Worm (Caenorhabditis elegans) whole organism, young adult: ENCODE results near the gene fipr-29.

Experiments
- B0261.1 ChIP-seq: sonication (generic microtip); optimal IDR thresholded peaks from 2 replicates; lab custom pipeline; 2016; ENCODE audit warnings: mild to moderate bottlenecking, missing genetic modification characterization, moderate library complexity, missing compliant biosample characterization
- B0336.3 ChIP-seq: fragments of 200-800 bp; sonication (Bioruptor generic); IDR thresholded peaks from 2 replicates; pipeline ENCODE4 v1.3.6; 2022; ENCODE audit warnings: missing genetic modification characterization, missing compliant biosample characterization
- C06A6.2 ChIP-seq: fragments of 200-800 bp; sonication (Bioruptor generic); conservative IDR thresholded peaks from 2 replicates; pipeline ENCODE4 v1.3.6; 2022; ENCODE audit warnings: missing genetic modification characterization, missing compliant biosample characterization
- F22D6.2 ChIP-seq: sonication (generic microtip); optimal IDR thresholded peaks from 2 replicates; lab custom pipeline; 2016; ENCODE audit warnings: mild to moderate bottlenecking, missing genetic modification characterization, missing compliant biosample characterization
- F33H1.4 ChIP-seq: fragments of 200-800 bp; sonication (Bioruptor generic); IDR thresholded peaks from 2 replicates; pipeline ENCODE4 v1.3.6; 2022; ENCODE audit warnings: missing genetic modification reagents, missing genetic modification characterization, missing compliant biosample characterization
- K11D2.4 ChIP-seq: fragments of 200-800 bp; sonication (Bioruptor generic); IDR thresholded peaks from 2 replicates; pipeline ENCODE4 v1.3.6; 2022; ENCODE audit warnings: missing genetic modification reagents, missing genetic modification characterization, missing compliant biosample characterization
- K12H6.12 ChIP-seq: fragments of 200-800 bp; sonication (Bioruptor generic); optimal IDR thresholded peaks from 2 replicates; lab custom pipeline; 2018; ENCODE audit warnings: mild to moderate bottlenecking, missing genetic modification characterization, missing compliant biosample characterization
- T07F8.4 ChIP-seq: sonication (generic microtip); optimal IDR thresholded peaks from 2 replicates; lab custom pipeline; 2016; ENCODE audit warnings: mild to moderate bottlenecking, missing genetic modification characterization, moderate library complexity, missing compliant biosample characterization
- T26A5.8 ChIP-seq: sonication (generic microtip); optimal IDR thresholded peaks from 2 replicates; lab custom pipeline; 2016; ENCODE audit warnings: missing genetic modification characterization, missing compliant biosample characterization
- ama-1 ChIP-seq, 3 experiments: fragments of 150-350 bp in 1 of 3; sonication (generic microtip) in 2 of 3; optimal IDR thresholded peaks; 2 replicates each; lab custom pipeline; 2014 to 2018; ENCODE audit warnings: missing biosample characterization in 2 of 3, missing genetic modification characterization in 2 of 3, missing genetic modification reagents in 2 of 3
- aptf-3 ChIP-seq: fragments of 200-800 bp; sonication (Bioruptor generic); IDR thresholded peaks from 2 replicates; pipeline ENCODE4 v1.3.6; 2022; ENCODE audit warnings: missing genetic modification characterization, missing compliant biosample characterization
- atf-7 ChIP-seq: sonication (generic microtip); optimal IDR thresholded peaks from 2 replicates; lab custom pipeline; 2017; ENCODE audit warnings: mild to moderate bottlenecking, missing genetic modification characterization, missing compliant biosample characterization
- attf-5 ChIP-seq: fragments of 200-800 bp; sonication (Bioruptor generic); optimal IDR thresholded peaks from 2 replicates; lab custom pipeline; 2018; ENCODE audit warnings: mild to moderate bottlenecking, missing genetic modification characterization, missing compliant biosample characterization
- bed-2 ChIP-seq: fragments of 200-800 bp; sonication (Bioruptor generic); IDR thresholded peaks from 2 replicates; pipeline ENCODE4 v1.3.6; 2022; ENCODE audit warnings: missing genetic modification reagents, missing genetic modification characterization, missing compliant biosample characterization
- ceh-91 ChIP-seq: fragments of 200-800 bp; sonication (Bioruptor generic); IDR thresholded peaks from 2 replicates; pipeline ENCODE4 v1.3.6; 2022; ENCODE audit warnings: missing genetic modification reagents, missing genetic modification characterization, missing compliant biosample characterization
- dox-1 ChIP-seq: fragments of 200-800 bp; sonication (Bioruptor generic); IDR thresholded peaks from 2 replicates; pipeline ENCODE4 v1.3.6; 2022; ENCODE audit warnings: missing genetic modification reagents, missing genetic modification characterization, missing compliant biosample characterization
- egl-44 ChIP-seq: fragments of 200-800 bp; sonication (Bioruptor generic); IDR thresholded peaks from 2 replicates; pipeline ENCODE4 v1.3.6; 2022; ENCODE audit warnings: missing genetic modification reagents, missing genetic modification characterization, missing compliant biosample characterization
- him-1 ChIP-seq: sonication (generic microtip); optimal IDR thresholded peaks from 2 replicates; lab custom pipeline; 2016; ENCODE audit warnings: missing genotype, missing genetic modification reagents, missing genetic modification characterization, missing compliant biosample characterization
- hmg-1.2 ChIP-seq: fragments of 200-800 bp; sonication (Bioruptor generic); IDR thresholded peaks from 2 replicates; pipeline ENCODE4 v1.3.6; 2022; ENCODE audit warnings: missing genetic modification reagents, missing genetic modification characterization, missing compliant biosample characterization
- hrde-1 ChIP-seq: sonication (generic microtip); optimal IDR thresholded peaks from 2 replicates; lab custom pipeline; 2016; ENCODE audit warnings: missing genetic modification characterization, mild to moderate bottlenecking, missing compliant biosample characterization, moderate library complexity, missing genotype, missing genetic modification reagents, borderline replicate concordance
- hsf-1 ChIP-seq: fragments of 200-800 bp; sonication (Bioruptor generic); IDR thresholded peaks from 2 replicates; pipeline ENCODE4 v1.3.6; 2022; ENCODE audit warnings: missing genetic modification reagents, missing genetic modification characterization, missing compliant biosample characterization
- lir-1 ChIP-seq: fragments of 200-800 bp; sonication (Bioruptor generic); conservative IDR thresholded peaks from 2 replicates; pipeline ENCODE4 v1.3.6; 2022; ENCODE audit warnings: missing genetic modification reagents, missing genetic modification characterization, missing compliant biosample characterization
- lsy-27 ChIP-seq: sonication (generic microtip); optimal IDR thresholded peaks from 2 replicates; lab custom pipeline; 2017; ENCODE audit warnings: missing genetic modification characterization, mild to moderate bottlenecking, missing compliant biosample characterization, antibody characterized with exemption, missing genotype, borderline replicate concordance; ENCODE audit not compliant: insufficient read depth
- madf-10 ChIP-seq: sonication (generic microtip); optimal IDR thresholded peaks from 2 replicates; lab custom pipeline; 2016; ENCODE audit warnings: mild to moderate bottlenecking, missing genetic modification characterization, missing compliant biosample characterization
- madf-3 ChIP-seq: fragments of 200-800 bp; sonication (Bioruptor generic); IDR thresholded peaks from 2 replicates; pipeline ENCODE4 v1.3.6; 2022; ENCODE audit warnings: missing genetic modification reagents, missing genetic modification characterization, missing compliant biosample characterization
- madf-8 ChIP-seq: fragments of 200-800 bp; sonication (Bioruptor generic); conservative IDR thresholded peaks from 2 replicates; pipeline ENCODE4 v1.3.6; 2022; ENCODE audit warnings: missing genetic modification reagents, missing genetic modification characterization, missing compliant biosample characterization
- mxl-1 ChIP-seq: sonication (generic microtip); optimal IDR thresholded peaks from 2 replicates; lab custom pipeline; 2016; ENCODE audit warnings: missing genetic modification characterization, missing compliant biosample characterization
- nfyb-1 ChIP-seq: fragments of 200-800 bp; sonication (Bioruptor generic); IDR thresholded peaks from 2 replicates; pipeline ENCODE4 v1.3.6; 2022; ENCODE audit warnings: missing genetic modification reagents, missing genetic modification characterization, missing compliant biosample characterization
- pbrm-1 ChIP-seq: fragments of 200-800 bp; sonication (Bioruptor generic); IDR thresholded peaks from 2 replicates; pipeline ENCODE4 v1.3.6; 2022; ENCODE audit warnings: missing genetic modification reagents, missing genetic modification characterization, missing compliant biosample characterization
- rec-8 ChIP-seq, 2 experiments: sonication (generic microtip); optimal IDR thresholded peaks; 2 replicates each; lab custom pipeline; 2016; ENCODE audit warnings: mild to moderate bottlenecking in 2 of 2, missing genetic modification characterization in 2 of 2, missing genetic modification reagents in 2 of 2, missing genotype in 2 of 2, missing biosample characterization in 1 of 2, missing compliant biosample characterization in 1 of 2, moderate library complexity in 1 of 2
- repo-1 ChIP-seq: sonication (generic microtip); optimal IDR thresholded peaks from 2 replicates; lab custom pipeline; 2017; ENCODE audit warnings: mild to moderate bottlenecking, missing genetic modification characterization, missing compliant biosample characterization
- rpc-1 ChIP-seq, 2 experiments: fragments of 150-350 bp in 1 of 2; sonication (generic microtip) in 1 of 2; optimal IDR thresholded peaks; 2 replicates each; lab custom pipeline; 2014 to 2018; ENCODE audit warnings: missing biosample characterization in 1 of 2, missing genetic modification characterization in 1 of 2, missing genetic modification reagents in 1 of 2, missing genotype in 1 of 2
- snpc-1.1 ChIP-seq: sonication (generic microtip); optimal IDR thresholded peaks from 2 replicates; lab custom pipeline; 2017; ENCODE audit warnings: missing genetic modification characterization, mild to moderate bottlenecking, missing compliant biosample characterization, antibody characterized with exemption, moderate library complexity, missing genotype, missing genetic modification reagents; ENCODE audit not compliant: insufficient read depth
- somi-1 ChIP-seq: fragments of 200-800 bp; sonication (Bioruptor generic); optimal IDR thresholded peaks from 2 replicates; lab custom pipeline; 2018; ENCODE audit warnings: mild to moderate bottlenecking, missing genetic modification characterization, missing compliant biosample characterization
- tbp1 ChIP-seq: fragments of 200-800 bp; sonication (Bioruptor generic); optimal IDR thresholded peaks from 2 replicates; lab custom pipeline; 2018; ENCODE audit warnings: mild to moderate bottlenecking, missing genetic modification characterization, missing compliant biosample characterization
- ztf-22 ChIP-seq: fragments of 200-800 bp; sonication (Bioruptor generic); optimal IDR thresholded peaks from 2 replicates; lab custom pipeline; 2018; ENCODE audit warnings: mild to moderate bottlenecking, missing genetic modification characterization, moderate library complexity, missing compliant biosample characterization
- ztf-3 ChIP-seq: fragments of 200-800 bp; sonication (Bioruptor generic); optimal IDR thresholded peaks from 2 replicates; lab custom pipeline; 2018; ENCODE audit warnings: mild to moderate bottlenecking, missing genetic modification characterization, missing compliant biosample characterization

Gene fipr-29

ce11 chrIII:3105212-3105611 is 45.0 kb upstream of the fipr-29 start:
- no peak for TF ChIP-seq madf-10
- TF ChIP-seq B0261.1 (tag; lab: Kevin White, UChicago): peak; percentile 36
- peak; percentile 75 for TF ChIP-seq tbp1 (GFP tag; lab: Kevin White, UChicago)
- peak; percentile 22 for TF ChIP-seq rpc-1 (optimal IDR thresholded peaks at IDR 0.05; lab: Kevin White, UChicago)
- TF ChIP-seq rpc-1 (tag; optimal IDR thresholded peaks at IDR 0.05; lab: Kevin White, UChicago): peak; percentile 60

ce11 chrIII:3104536-3104935 is 44.4 kb upstream of the fipr-29 start:
- TF ChIP-seq lir-1 (GFP tag; lab: Robert Waterston, UW): no peak

DNA sequence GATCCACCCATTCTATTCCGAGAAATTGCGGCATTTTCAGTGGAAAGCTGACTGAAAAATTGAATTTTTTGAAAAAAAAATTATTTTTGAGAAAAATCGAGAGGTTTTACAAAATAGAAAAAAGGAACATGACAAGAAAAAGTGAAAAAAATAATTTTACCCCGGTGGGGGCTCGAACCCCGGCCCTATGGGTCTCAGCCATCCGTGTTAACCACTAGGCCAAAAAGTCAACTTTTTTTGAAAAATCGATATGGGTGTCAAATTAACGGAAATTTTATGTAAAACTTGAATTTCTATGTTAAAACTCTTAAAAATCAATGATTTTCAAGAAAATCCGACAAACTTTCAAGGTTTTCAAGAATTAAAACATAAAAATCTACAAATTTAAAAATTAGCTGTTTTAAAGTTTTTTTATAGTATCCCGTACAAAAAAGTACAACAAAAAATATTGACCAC is 43.8 kb upstream of the fipr-29 start, which contains the start of gene Y53G8B.2:
TSS of gene Y53G8B.2 (minus strand) at position 51 of the 456 bp plus-strand sequence.
- peak; percentile 16 for TF ChIP-seq B0261.1 (tag; lab: Kevin White, UChicago)
- TF ChIP-seq atf-7 (tag; lab: Kevin White, UChicago): no peak
- no peak for TF ChIP-seq rec-8 (tag; optimal IDR thresholded peaks at IDR 0.05; lab: Kevin White, UChicago)
- TF ChIP-seq C06A6.2 (GFP tag; lab: Robert Waterston, UW): no peak
- TF ChIP-seq tbp1 (GFP tag; lab: Kevin White, UChicago): peak; percentile 62
- no peak for TF ChIP-seq egl-44 (GFP tag; lab: Robert Waterston, UW)
- TF ChIP-seq hrde-1: no peak
- no peak for TF ChIP-seq repo-1 (tag; lab: Kevin White, UChicago)
- TF ChIP-seq snpc-1.1 (tag; lab: Kevin White, UChicago): no peak
- TF ChIP-seq hmg-1.2 (GFP tag; lab: Robert Waterston, UW): no peak
- TF ChIP-seq mxl-1 (tag; lab: Kevin White, UChicago): no peak
- no peak for TF ChIP-seq T26A5.8 (tag; lab: Kevin White, UChicago)
- TF ChIP-seq rpc-1 (optimal IDR thresholded peaks at IDR 0.05; lab: Kevin White, UChicago): no peak
- peak; percentile 54 for TF ChIP-seq rpc-1 (tag; optimal IDR thresholded peaks at IDR 0.05; lab: Kevin White, UChicago)
- no peak for TF ChIP-seq lsy-27
- TF ChIP-seq pbrm-1: 0 out of 2 replicates have a peak, but pooled peaks have one; percentile 34

- no peak for TF ChIP-seq bed-2 (GFP tag; lab: Robert Waterston, UW)
- TF ChIP-seq F33H1.4 (GFP tag; lab: Robert Waterston, UW): 0 out of 2 replicates have a peak, but pooled peaks have one; percentile 9
- no peak for TF ChIP-seq madf-8 (GFP tag; lab: Robert Waterston, UW)
- TF ChIP-seq somi-1: no peak
- peak; percentile 30 for TF ChIP-seq rpc-1 (optimal IDR thresholded peaks at IDR 0.05; lab: Kevin White, UChicago)
- TF ChIP-seq rpc-1 (tag; optimal IDR thresholded peaks at IDR 0.05; lab: Kevin White, UChicago): peak; percentile 51
- peak; percentile 72 for TF ChIP-seq tbp1 (GFP tag; lab: Kevin White, UChicago)
- peak; percentile 44 for TF ChIP-seq B0261.1 (tag; lab: Kevin White, UChicago)
- TF ChIP-seq lsy-27: no peak
- no peak for TF ChIP-seq ceh-91 (GFP tag; lab: Robert Waterston, UW)
- TF ChIP-seq T07F8.4 (tag; lab: Kevin White, UChicago): no peak
- TF ChIP-seq him-1: peak; percentile 66
Observed at ce11 chrIII:3100593-3101270, 40.6 kb upstream of the fipr-29 start.

ce11 chrIII:3100124-3100523 is 40.0 kb upstream of the fipr-29 start:
- TF ChIP-seq ztf-22 (GFP tag; lab: Kevin White, UChicago) (no peak), nfyb-1 (no peak), ama-1 (optimal IDR thresholded peaks at IDR 0.05; lab: Kevin White, UChicago) (no peak), ama-1 (GFP tag; optimal IDR thresholded peaks at IDR 0.05; lab: Kevin White, UChicago) (no peak), dox-1 (GFP tag; lab: Robert Waterston, UW) (no peak), ztf-3 (GFP tag; lab: Kevin White, UChicago) (no peak), B0336.3 (GFP tag; lab: Robert Waterston, UW) (no peak), K11D2.4 (GFP tag; lab: Robert Waterston, UW) (no peak), K12H6.12 (tag; lab: Kevin White, UChicago) (no peak), aptf-3 (GFP tag; lab: Robert Waterston, UW) (no peak), attf-5 (no peak), hsf-1 (GFP tag; lab: Robert Waterston, UW) (no peak), F22D6.2 (tag; lab: Kevin White, UChicago) (no peak), madf-3 (GFP tag; lab: Robert Waterston, UW) (no peak), hrde-1 (no peak)
